In the genomic region with DNA sequence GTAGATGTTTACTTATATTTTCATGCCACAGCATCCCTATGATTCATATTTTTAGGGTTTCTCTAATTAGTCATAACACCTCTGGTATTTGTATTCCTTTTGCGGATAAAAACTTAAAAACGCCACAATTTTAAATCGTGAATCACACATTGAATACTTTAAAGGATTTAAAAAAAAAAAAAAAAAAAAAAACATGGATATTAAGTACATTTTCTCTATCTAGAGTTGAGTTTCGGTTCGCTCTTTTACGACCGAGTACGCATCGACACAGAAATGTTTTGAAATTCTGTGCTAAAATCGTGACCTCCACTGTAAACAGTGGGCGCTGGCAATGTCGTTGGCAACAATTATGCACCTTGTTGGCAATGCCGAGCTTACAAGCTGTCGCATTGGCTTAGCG, we compare ENCODE assay signal across 2 fruit fly cellular contexts.
TF ChIP-seq lines count a peak whose summit lies in the region.

No protein-coding gene starts in this region.

TF ChIP-seq in whole organism, embryonic, 481 proteins besides CTCF, POLR2A, EP300 and RAD21 (continued from another document):
- TF ChIP-seq Xrp1 (GFP tag; IDR thresholded peaks at IDR 0.05; lab: Robert Waterston, UW): 0 out of 2 replicates have a peak, but pooled peaks have one; percentile 10
- TF ChIP-seq zfh2 (GFP tag; optimal IDR thresholded peaks at IDR 0.05; lab: Kevin White, UChicago): peak; percentile 31
- TF ChIP-seq tio (GFP tag; optimal IDR thresholded peaks at IDR 0.05; lab: Kevin White, UChicago): peak; percentile 39
- TF ChIP-seq CG3847 (GFP tag; IDR thresholded peaks at IDR 0.05; lab: Robert Waterston, UW): 0 out of 2 replicates have a peak, but pooled peaks have one; percentile 22
- TF ChIP-seq Drgx (GFP tag; IDR thresholded peaks at IDR 0.05; lab: Robert Waterston, UW): peak; percentile 50
- TF ChIP-seq CG12391 (tag; optimal IDR thresholded peaks at IDR 0.05; lab: Kevin White, UChicago): no peak
- peak; percentile 12 for TF ChIP-seq Hr3 (GFP tag; optimal IDR thresholded peaks at IDR 0.05; lab: Kevin White, UChicago)
- peak; percentile 44 for TF ChIP-seq lilli (GFP tag; optimal IDR thresholded peaks at IDR 0.05; lab: Kevin White, UChicago)
- TF ChIP-seq H2.0 (GFP tag; IDR thresholded peaks at IDR 0.05; lab: Robert Waterston, UW): 0 out of 2 replicates have a peak, but pooled peaks have one; percentile 8
- TF ChIP-seq CG2129 (GFP tag; IDR thresholded peaks at IDR 0.05; lab: Robert Waterston, UW; ENCODE audit: partially characterized antibody): no peak
- peak; percentile 10 for TF ChIP-seq chn (GFP tag; optimal IDR thresholded peaks at IDR 0.05; lab: Kevin White, UChicago)
- TF ChIP-seq ems (GFP tag; optimal IDR thresholded peaks at IDR 0.05; lab: Kevin White, UChicago): peak; percentile 14
- peak; percentile 23; the same call in 1 of the 2 replicates for TF ChIP-seq CG14014 (GFP tag; IDR thresholded peaks at IDR 0.05; lab: Robert Waterston, UW)
- TF ChIP-seq CG30403 (GFP tag; optimal IDR thresholded peaks at IDR 0.05; lab: Kevin White, UChicago): peak; percentile 28
- peak in 1 of 2 experiments; percentile 21 for TF ChIP-seq bsh (GFP tag; optimal IDR thresholded peaks at IDR 0.05; lab: Kevin White, UChicago)
- no peak for TF ChIP-seq slou (GFP tag; optimal IDR thresholded peaks at IDR 0.05; lab: Kevin White, UChicago)
- TF ChIP-seq Hsf (GFP tag; optimal IDR thresholded peaks at IDR 0.05; lab: Kevin White, UChicago): peak; percentile 40
- peak; percentile 4 for TF ChIP-seq bcd (GFP tag; optimal IDR thresholded peaks at IDR 0.05; lab: Kevin White, UChicago)
- TF ChIP-seq CG9727 (GFP tag; optimal IDR thresholded peaks at IDR 0.05; lab: Kevin White, UChicago): peak; percentile 12
- 0 out of 2 replicates have a peak, but pooled peaks have one; percentile 20 for TF ChIP-seq ranshi (GFP tag; IDR thresholded peaks at IDR 0.05; lab: Robert Waterston, UW)
- TF ChIP-seq Dbx (GFP tag; IDR thresholded peaks at IDR 0.05; lab: Robert Waterston, UW): 0 out of 3 replicates have a peak, but pooled peaks have one; percentile 33
- TF ChIP-seq sens (GFP tag; lab: Kevin White, UChicago): peak; percentile 72
- TF ChIP-seq ci (GFP tag; IDR thresholded peaks at IDR 0.05; lab: Robert Waterston, UW): peak; percentile 46; the same call in 1 of the 3 replicates
- peak; percentile 31 for TF ChIP-seq Dip3 (GFP tag; optimal IDR thresholded peaks at IDR 0.05; lab: Kevin White, UChicago)
- no peak for TF ChIP-seq CG11456 (GFP tag; IDR thresholded peaks at IDR 0.05; lab: Robert Waterston, UW)
- peak; percentile 1 for TF ChIP-seq CG9609 (GFP tag; optimal IDR thresholded peaks at IDR 0.05; lab: Kevin White, UChicago)
- TF ChIP-seq Hr51 (GFP tag; optimal IDR thresholded peaks at IDR 0.05; lab: Kevin White, UChicago): peak in 1 of 2 experiments; percentile 43
- peak; percentile 16 for TF ChIP-seq dmrt99B (tag; optimal IDR thresholded peaks at IDR 0.05; lab: Kevin White, UChicago)
- no peak for TF ChIP-seq CG18476 (GFP tag; optimal IDR thresholded peaks at IDR 0.05; lab: Kevin White, UChicago)
- TF ChIP-seq dysf (GFP tag; IDR thresholded peaks at IDR 0.05; lab: Robert Waterston, UW): 0 out of 3 replicates have a peak, but pooled peaks have one; percentile 34
- peak; percentile 5 for TF ChIP-seq CG18262 (tag; optimal IDR thresholded peaks at IDR 0.05; lab: Kevin White, UChicago)
- peak; percentile 34; the same call in 1 of the 2 replicates for TF ChIP-seq CG10366 (GFP tag; IDR thresholded peaks at IDR 0.05; lab: Robert Waterston, UW)
- peak; percentile 36; the same call in 1 of the 3 replicates for TF ChIP-seq row (GFP tag; IDR thresholded peaks at IDR 0.05; lab: Robert Waterston, UW)
- peak; percentile 4 for TF ChIP-seq slp2 (GFP tag; optimal IDR thresholded peaks at IDR 0.05; lab: Kevin White, UChicago)
- peak; percentile 24 for TF ChIP-seq CG7786 (GFP tag; optimal IDR thresholded peaks at IDR 0.05; lab: Kevin White, UChicago)
- peak; percentile 40 for TF ChIP-seq Xbp1 (GFP tag; optimal IDR thresholded peaks at IDR 0.05; lab: Kevin White, UChicago)
- no peak for TF ChIP-seq prd (optimal IDR thresholded peaks at IDR 0.05; lab: Kevin White, UChicago)
- 0 out of 3 replicates have a peak, but pooled peaks have one; percentile 16 for TF ChIP-seq prd (GFP tag; IDR thresholded peaks at IDR 0.05; lab: Robert Waterston, UW)
- no peak for TF ChIP-seq Opbp (GFP tag; IDR thresholded peaks at IDR 0.05; lab: Robert Waterston, UW; ENCODE audit: partially characterized antibody)
- TF ChIP-seq dpn (GFP tag; optimal IDR thresholded peaks at IDR 0.05; lab: Kevin White, UChicago): peak in 1 of 2 experiments; percentile 13
- no peak for TF ChIP-seq CkIIα-i1 (GFP tag; IDR thresholded peaks at IDR 0.05; lab: Robert Waterston, UW)
- TF ChIP-seq Med (GFP tag; lab: Kevin White, UChicago): peak; percentile 80
- no peak for TF ChIP-seq Trl (optimal IDR thresholded peaks at IDR 0.05; lab: Kevin White, UChicago)
- peak; percentile 4 for TF ChIP-seq Trl (GFP tag; optimal IDR thresholded peaks at IDR 0.05; lab: Kevin White, UChicago)
- TF ChIP-seq sr (GFP tag; IDR thresholded peaks at IDR 0.05; lab: Robert Waterston, UW): no peak
- TF ChIP-seq lab (GFP tag; optimal IDR thresholded peaks at IDR 0.05; lab: Kevin White, UChicago): peak; percentile 11
- peak; percentile 17 for TF ChIP-seq az2 (GFP tag; optimal IDR thresholded peaks at IDR 0.05; lab: Kevin White, UChicago)
- TF ChIP-seq Dll (GFP tag; IDR thresholded peaks at IDR 0.05; lab: Robert Waterston, UW; ENCODE audit: partially characterized antibody): no peak
- no peak for TF ChIP-seq Lpt (GFP tag; optimal IDR thresholded peaks at IDR 0.05; lab: Kevin White, UChicago)
- TF ChIP-seq CG11696 (GFP tag; IDR thresholded peaks at IDR 0.05; lab: Robert Waterston, UW): peak; percentile 81
- peak; percentile 28 for TF ChIP-seq gem (tag; optimal IDR thresholded peaks at IDR 0.05; lab: Kevin White, UChicago)
- peak; percentile 51 for TF ChIP-seq CG2120 (GFP tag; optimal IDR thresholded peaks at IDR 0.05; lab: Kevin White, UChicago)
- peak; percentile 35 for TF ChIP-seq pho (GFP tag; optimal IDR thresholded peaks at IDR 0.05; lab: Kevin White, UChicago)

TF ChIP-seq in whole organism, prepupa, 60 proteins besides CTCF, POLR2A, EP300 and RAD21 (continued from another document):
- TF ChIP-seq lz (GFP tag; optimal IDR thresholded peaks at IDR 0.05; lab: Kevin White, UChicago): peak; percentile 41
- peak; percentile 51 for TF ChIP-seq pdm3 (GFP tag; optimal IDR thresholded peaks at IDR 0.05; lab: Kevin White, UChicago)
- no peak for TF ChIP-seq Eip75B (GFP tag; optimal IDR thresholded peaks at IDR 0.05; lab: Kevin White, UChicago)
- TF ChIP-seq Sox14 (GFP tag; optimal IDR thresholded peaks at IDR 0.05; lab: Kevin White, UChicago): peak; percentile 53
- peak; percentile 53 for TF ChIP-seq CG31627 (GFP tag; optimal IDR thresholded peaks at IDR 0.05; lab: Kevin White, UChicago)
- peak; percentile 34 for TF ChIP-seq CG34406 (GFP tag; optimal IDR thresholded peaks at IDR 0.05; lab: Kevin White, UChicago)
- peak; percentile 65 for TF ChIP-seq CG6163 (GFP tag; IDR thresholded peaks at IDR 0.05; lab: Robert Waterston, UW)
- peak; percentile 45 for TF ChIP-seq esn (GFP tag; optimal IDR thresholded peaks at IDR 0.05; lab: Kevin White, UChicago)
- TF ChIP-seq Hr4 (GFP tag; optimal IDR thresholded peaks at IDR 0.05; lab: Kevin White, UChicago): peak; percentile 70
- peak; percentile 44 for TF ChIP-seq CG3919 (GFP tag; optimal IDR thresholded peaks at IDR 0.05; lab: Kevin White, UChicago)
- peak; percentile 17 for TF ChIP-seq CG6792 (GFP tag; optimal IDR thresholded peaks at IDR 0.05; lab: Kevin White, UChicago)
- no peak for TF ChIP-seq fkh (GFP tag; optimal IDR thresholded peaks at IDR 0.05; lab: Kevin White, UChicago)
- TF ChIP-seq svp (GFP tag; lab: Kevin White, UChicago): peak; percentile 64
- no peak for TF ChIP-seq CG16779 (tag; optimal IDR thresholded peaks at IDR 0.05; lab: Kevin White, UChicago)
- TF ChIP-seq CG15336 (GFP tag; IDR thresholded peaks at IDR 0.05; lab: Robert Waterston, UW): peak; percentile 74
- TF ChIP-seq CG11762 (GFP tag; optimal IDR thresholded peaks at IDR 0.05; lab: Kevin White, UChicago; ENCODE audit: insufficient read depth): no peak
- peak; percentile 38 for TF ChIP-seq Hr39 (GFP tag; optimal IDR thresholded peaks at IDR 0.05; lab: Kevin White, UChicago)
- no peak for TF ChIP-seq dac (GFP tag; optimal IDR thresholded peaks at IDR 0.05; lab: Kevin White, UChicago)
- peak; percentile 14 for TF ChIP-seq CG10631 (GFP tag; optimal IDR thresholded peaks at IDR 0.05; lab: Kevin White, UChicago)
- TF ChIP-seq OdsH (GFP tag; optimal IDR thresholded peaks at IDR 0.05; lab: Kevin White, UChicago): peak; percentile 66
- peak; percentile 57 for TF ChIP-seq acj6 (GFP tag; optimal IDR thresholded peaks at IDR 0.05; lab: Kevin White, UChicago)
- peak; percentile 59 for TF ChIP-seq Met (GFP tag; optimal IDR thresholded peaks at IDR 0.05; lab: Kevin White, UChicago)
